Comparison of ENCODE assay signal across 1 worm cellular context in the genomic region with DNA sequence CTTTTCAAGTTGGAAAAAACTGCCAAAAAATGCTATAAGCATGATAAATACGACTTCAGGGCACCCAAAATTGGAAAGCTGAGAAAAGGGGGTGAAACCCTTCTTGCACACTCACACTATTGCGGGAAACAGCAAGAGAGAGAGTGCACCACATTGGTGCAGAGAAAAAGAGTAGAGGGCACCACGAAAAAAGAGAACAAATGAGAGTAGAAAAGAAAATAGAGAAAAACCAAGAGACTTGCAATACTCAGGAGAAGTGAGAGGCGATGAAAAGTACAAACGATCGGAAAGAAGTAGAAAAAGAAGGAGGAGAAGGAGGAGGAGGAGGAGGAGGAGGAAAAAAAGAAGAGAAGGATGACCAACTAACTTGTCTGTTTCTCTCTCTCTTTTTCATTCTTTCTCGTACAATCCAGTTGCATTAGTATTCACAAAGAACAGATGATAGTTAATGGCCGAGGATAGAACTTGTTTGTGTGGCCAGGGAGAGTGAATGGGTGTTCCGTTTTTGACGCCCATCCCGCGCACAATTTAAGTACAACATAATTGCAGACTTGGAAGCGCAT.
TF ChIP-seq lines count a peak whose summit lies in the region.

No protein-coding gene starts in this region.

TF ChIP-seq in whole organism, L1 larva, 84 proteins besides CTCF, POLR2A, EP300 and RAD21 (continued from another document):
- TF ChIP-seq tbx-2 (tag; optimal IDR thresholded peaks at IDR 0.05; lab: Kevin White, UChicago), result peak; percentile 27
- no peak for TF ChIP-seq sptf-1 (tag; optimal IDR thresholded peaks at IDR 0.05; lab: Kevin White, UChicago)
- no peak for TF ChIP-seq ceh-88 (GFP tag; IDR thresholded peaks at IDR 0.05; lab: Robert Waterston, UW)
- TF ChIP-seq unc-86 (tag; optimal IDR thresholded peaks at IDR 0.05; lab: Kevin White, UChicago), result peak; percentile 47
- TF ChIP-seq nhr-90 (tag; optimal IDR thresholded peaks at IDR 0.05; lab: Kevin White, UChicago; ENCODE audit: poor library complexity), result peak; percentile 38
- no peak for TF ChIP-seq nhr-12 (tag; optimal IDR thresholded peaks at IDR 0.05; lab: Kevin White, UChicago)
- peak; percentile 76 for TF ChIP-seq mep-1 (tag; optimal IDR thresholded peaks at IDR 0.05; lab: Kevin White, UChicago)
- TF ChIP-seq fkh-10 (GFP tag; optimal IDR thresholded peaks at IDR 0.05; lab: Kevin White, UChicago), result peak; percentile 34
- no peak for TF ChIP-seq nhr-77 (tag; optimal IDR thresholded peaks at IDR 0.05; lab: Kevin White, UChicago)
- peak; percentile 67 for TF ChIP-seq jun-1 (tag; optimal IDR thresholded peaks at IDR 0.05; lab: Kevin White, UChicago)
- peak; percentile 50 for TF ChIP-seq swsn-7 (tag; optimal IDR thresholded peaks at IDR 0.05; lab: Kevin White, UChicago)
- no peak for TF ChIP-seq unc-62 (GFP tag; optimal IDR thresholded peaks at IDR 0.05; lab: Kevin White, UChicago)
- no peak for TF ChIP-seq sox-4 (tag; optimal IDR thresholded peaks at IDR 0.05; lab: Kevin White, UChicago)
- no peak for TF ChIP-seq elt-3 (tag; optimal IDR thresholded peaks at IDR 0.05; lab: Kevin White, UChicago)
- TF ChIP-seq pag-3 (tag; optimal IDR thresholded peaks at IDR 0.05; lab: Kevin White, UChicago; ENCODE audit: borderline replicate concordance, insufficient read depth), result no peak
- TF ChIP-seq grh-1 (GFP tag; IDR thresholded peaks at IDR 0.05; lab: Robert Waterston, UW), result peak; percentile 28; the same call in 1 of the 2 replicates
- TF ChIP-seq efl-3 (GFP tag; optimal IDR thresholded peaks at IDR 0.05; lab: Kevin White, UChicago), result no peak
- no peak for TF ChIP-seq aha-1 (tag; optimal IDR thresholded peaks at IDR 0.05; lab: Kevin White, UChicago)
- TF ChIP-seq fkh-8 (tag; optimal IDR thresholded peaks at IDR 0.05; lab: Kevin White, UChicago), result peak; percentile 79
- TF ChIP-seq ces-1 (GFP tag; optimal IDR thresholded peaks at IDR 0.05; lab: Kevin White, UChicago), result no peak
- TF ChIP-seq lin-39 (tag; optimal IDR thresholded peaks at IDR 0.05; lab: Kevin White, UChicago), result no peak
- peak; percentile 94 for TF ChIP-seq lin-14 (GFP tag; optimal IDR thresholded peaks at IDR 0.05; lab: Kevin White, UChicago)
- peak; percentile 50 for TF ChIP-seq nhr-19 (GFP tag; conservative IDR thresholded peaks at IDR 0.05; lab: Robert Waterston, UW)
- TF ChIP-seq nhr-237 (tag; optimal IDR thresholded peaks at IDR 0.05; lab: Kevin White, UChicago), result no peak
- TF ChIP-seq unc-30 (tag; optimal IDR thresholded peaks at IDR 0.05; lab: Kevin White, UChicago), result no peak
- TF ChIP-seq vab-15 (tag; optimal IDR thresholded peaks at IDR 0.05; lab: Kevin White, UChicago), result no peak
- peak; percentile 52 for TF ChIP-seq lir-3 (tag; optimal IDR thresholded peaks at IDR 0.05; lab: Kevin White, UChicago; ENCODE audit: poor library complexity)
- TF ChIP-seq dpl-1 (GFP tag; optimal IDR thresholded peaks at IDR 0.05; lab: Kevin White, UChicago), result peak; percentile 42 to 51 (median 46)
- peak; percentile 2 for TF ChIP-seq xbp-1 (tag; optimal IDR thresholded peaks at IDR 0.05; lab: Kevin White, UChicago)
- TF ChIP-seq aly-2 (tag; optimal IDR thresholded peaks at IDR 0.05; lab: Kevin White, UChicago), result no peak
- no peak for TF ChIP-seq hlh-4 (tag; optimal IDR thresholded peaks at IDR 0.05; lab: Kevin White, UChicago)
- TF ChIP-seq C16A3.4 (tag; optimal IDR thresholded peaks at IDR 0.05; lab: Kevin White, UChicago), result peak; percentile 43
- no peak for TF ChIP-seq C34B4.2 (tag; optimal IDR thresholded peaks at IDR 0.05; lab: Kevin White, UChicago)
